Worm (Caenorhabditis elegans): ENCODE results near the gene set-17.

set-17 gene

ce11 chrII:8962206-8962605 lies 21.9 kb upstream of the set-17 start:
- TF ChIP-seq zag-1 (tag; optimal IDR thresholded peaks at IDR 0.05) (no peak), sma-9 (GFP tag; optimal IDR thresholded peaks at IDR 0.05) (peak; percentile 46), sma-9 (tag; optimal IDR thresholded peaks at IDR 0.05) (no peak), fos-1 (tag; optimal IDR thresholded peaks at IDR 0.05) (no peak), sem-4 (tag; optimal IDR thresholded peaks at IDR 0.05) (peak; percentile 7), skn-1 (tag; optimal IDR thresholded peaks at IDR 0.05) (no peak), gmeb-1 (tag; optimal IDR thresholded peaks at IDR 0.05) (no peak), ztf-11 (tag; optimal IDR thresholded peaks at IDR 0.05) (no peak), unc-55 (GFP tag; optimal IDR thresholded peaks at IDR 0.05) (no peak), egl-27 (tag; optimal IDR thresholded peaks at IDR 0.05) (no peak), elt-1 (tag; optimal IDR thresholded peaks at IDR 0.05) (no peak), nhr-23 (tag; optimal IDR thresholded peaks at IDR 0.05) (no peak), nhr-10 (tag; optimal IDR thresholded peaks at IDR 0.05) (no peak), lin-11 (tag; optimal IDR thresholded peaks at IDR 0.05) (no peak), ceh-82 (tag; optimal IDR thresholded peaks at IDR 0.05) (no peak), nhr-25 (tag; optimal IDR thresholded peaks at IDR 0.05) (no peak), ceh-16 (tag; optimal IDR thresholded peaks at IDR 0.05) (no peak), nhr-12 (tag; optimal IDR thresholded peaks at IDR 0.05) (no peak), Y55F3AM.14 (GFP tag; optimal IDR thresholded peaks at IDR 0.05) (no peak), nhr-77 (tag; optimal IDR thresholded peaks at IDR 0.05) (no peak), unc-62 (GFP tag; optimal IDR thresholded peaks at IDR 0.05) (no peak), nhr-6 (tag; optimal IDR thresholded peaks at IDR 0.05) (no peak), peb-1 (tag; optimal IDR thresholded peaks at IDR 0.05) (no peak), lin-13 (GFP tag; optimal IDR thresholded peaks at IDR 0.05) (no peak), crh-2 (tag; optimal IDR thresholded peaks at IDR 0.05) (peak; percentile 23), nhr-11 (tag; optimal IDR thresholded peaks at IDR 0.05) (no peak), mbf-1 (tag; optimal IDR thresholded peaks at IDR 0.05) (no peak), R02D3.7 (tag; optimal IDR thresholded peaks at IDR 0.05) (no peak), sma-3 (GFP tag; optimal IDR thresholded peaks at IDR 0.05) (no peak), nhr-237 (tag; optimal IDR thresholded peaks at IDR 0.05) (no peak), nhr-21 (tag; optimal IDR thresholded peaks at IDR 0.05) (no peak), mab-5 (tag; optimal IDR thresholded peaks at IDR 0.05) (peak; percentile 7), dmd-4 (tag; optimal IDR thresholded peaks at IDR 0.05) (no peak), ama-1 (optimal IDR thresholded peaks at IDR 0.05) (no peak), ztf-4 (tag; optimal IDR thresholded peaks at IDR 0.05) (no peak), unc-39 (tag; optimal IDR thresholded peaks at IDR 0.05) (no peak), blmp-1 (tag; optimal IDR thresholded peaks at IDR 0.05; ENCODE audit: insufficient read depth) (no peak), C34F6.9 (tag; optimal IDR thresholded peaks at IDR 0.05) (peak; percentile 37), elt-3 (tag; optimal IDR thresholded peaks at IDR 0.05) (no peak), alr-1 (tag; optimal IDR thresholded peaks at IDR 0.05) (no peak), lsy-2 (tag; optimal IDR thresholded peaks at IDR 0.05) (peak in 1 of 2 experiments; percentile 25), nhr-129 (tag; optimal IDR thresholded peaks at IDR 0.05) (peak; percentile 8), mdl-1 (tag; optimal IDR thresholded peaks at IDR 0.05) (no peak), ztf-1 (GFP tag; conservative IDR thresholded peaks at IDR 0.05) (no peak), snpc-4 (tag; optimal IDR thresholded peaks at IDR 0.05) (no peak), F13H6.1 (tag; optimal IDR thresholded peaks at IDR 0.05) (peak; percentile 30), lin-39 (tag; optimal IDR thresholded peaks at IDR 0.05) (peak; percentile 27), ZK546.5 (tag; optimal IDR thresholded peaks at IDR 0.05) (no peak), aly-2 (tag; optimal IDR thresholded peaks at IDR 0.05) (no peak)

- TF ChIP-seq sma-9 (GFP tag; optimal IDR thresholded peaks at IDR 0.05) (peak; percentile 12), sma-9 (tag; optimal IDR thresholded peaks at IDR 0.05) (no peak), nhr-129 (tag; optimal IDR thresholded peaks at IDR 0.05) (peak; percentile 73), ama-1 (optimal IDR thresholded peaks at IDR 0.05) (peak; percentile 9), gmeb-1 (tag; optimal IDR thresholded peaks at IDR 0.05) (no peak)
Observed at ce11 chrII:8961450-8961849, 21.2 kb upstream of the set-17 start.

All from whole organism, L2 larva.